Worm (Caenorhabditis elegans) whole organism, L4 larva: Measurements from ENCODE around the gene F44G4.1.

ENCODE experiments used
- D1046.2 ChIP-seq: fragments of 200-800 bp; sonication (Bioruptor generic); IDR thresholded peaks from 2 replicates; pipeline ENCODE4 v1.3.6; 2022; ENCODE audit warnings: missing genetic modification characterization, missing compliant biosample characterization
- F49E8.2 ChIP-seq: sonication (generic microtip); optimal IDR thresholded peaks from 2 replicates; lab custom pipeline; 2016; ENCODE audit warnings: missing compliant biosample characterization, mild to moderate bottlenecking, missing genetic modification characterization, borderline replicate concordance
- T26A8.4 ChIP-seq: fragments of 200-800 bp; sonication (Bioruptor generic); IDR thresholded peaks from 2 replicates; pipeline ENCODE4 v1.3.6; 2022; ENCODE audit warnings: missing genetic modification characterization, missing compliant biosample characterization
- Y48G9A.11 ChIP-seq: fragments of 200-800 bp; sonication (Bioruptor generic); IDR thresholded peaks from 2 replicates; pipeline ENCODE4 v1.3.6; 2022; ENCODE audit warnings: missing genetic modification reagents, missing genetic modification characterization, missing compliant biosample characterization
- aha-1 ChIP-seq: fragments of 150-350 bp; peaks from one replicate; lab custom pipeline; 2014; ENCODE audit warnings: missing biosample characterization, missing genetic modification characterization
- aly-2 ChIP-seq: sonication (generic microtip); optimal IDR thresholded peaks from 2 replicates; lab custom pipeline; 2018; ENCODE audit warnings: missing biosample characterization, missing genetic modification characterization
- arid-1 ChIP-seq: fragments of 200-800 bp; sonication (Bioruptor generic); conservative IDR thresholded peaks from 2 replicates; pipeline ENCODE4 v1.3.6; 2022; ENCODE audit warnings: missing genetic modification reagents, missing genetic modification characterization, missing compliant biosample characterization
- ceh-20 ChIP-seq: fragments of 200-800 bp; sonication (Bioruptor generic); IDR thresholded peaks from 2 replicates; pipeline ENCODE4 v1.3.6; 2022; ENCODE audit warnings: missing genetic modification reagents, missing genetic modification characterization, missing compliant biosample characterization
- ceh-82 ChIP-seq: sonication (generic microtip); optimal IDR thresholded peaks from 2 replicates; lab custom pipeline; 2017; ENCODE audit warnings: missing biosample characterization, missing genetic modification characterization
- cey-2 ChIP-seq: sonication (generic microtip); optimal IDR thresholded peaks from 3 replicates; lab custom pipeline; 2017; ENCODE audit warnings: missing genetic modification characterization, mild to moderate bottlenecking, missing compliant biosample characterization, antibody characterized with exemption, borderline replicate concordance; ENCODE audit not compliant: insufficient read depth
- ctbp-1 ChIP-seq: fragments of 200-800 bp; sonication (Bioruptor generic); IDR thresholded peaks from 2 replicates; pipeline ENCODE4 v1.3.6; 2022; ENCODE audit warnings: missing genetic modification reagents, missing genetic modification characterization, missing compliant biosample characterization
- daf-16 ChIP-seq, 3 experiments: sonication (generic microtip); optimal IDR thresholded peaks; 2 replicates each; lab custom pipeline; 2016 to 2017; ENCODE audit warnings: missing genetic modification characterization in 3 of 3, missing genetic modification reagents in 3 of 3, mild to moderate bottlenecking in 2 of 3, missing compliant biosample characterization in 2 of 3, missing biosample characterization in 1 of 3, moderate library complexity in 1 of 3
- egl-43 ChIP-seq: fragments of 200-800 bp; sonication (Bioruptor generic); IDR thresholded peaks from 2 replicates; pipeline ENCODE4 v1.3.6; 2022; ENCODE audit warnings: missing genetic modification reagents, missing genetic modification characterization, missing compliant biosample characterization
- hlh-11 ChIP-seq: fragments of 200-800 bp; sonication (Bioruptor generic); optimal IDR thresholded peaks from 2 replicates; lab custom pipeline; 2018; ENCODE audit warnings: mild to moderate bottlenecking, missing genetic modification characterization, missing compliant biosample characterization
- hlh-30 ChIP-seq: sonication (generic microtip); optimal IDR thresholded peaks from 2 replicates; lab custom pipeline; 2017; ENCODE audit warnings: antibody characterized with exemption, mild to moderate bottlenecking, missing genetic modification characterization, missing compliant biosample characterization; ENCODE audit not compliant: insufficient read depth
- jun-1 ChIP-seq: fragments of 150-350 bp; optimal IDR thresholded peaks from 2 replicates; lab custom pipeline; 2014; ENCODE audit warnings: missing biosample characterization, missing genetic modification reagents, missing genetic modification characterization
- lin-38 ChIP-seq: fragments of 200-800 bp; sonication (Bioruptor generic); IDR thresholded peaks from 2 replicates; pipeline ENCODE4 v1.3.6; 2022; ENCODE audit warnings: missing genetic modification reagents, missing genetic modification characterization, missing compliant biosample characterization
- madf-9 ChIP-seq: fragments of 200-800 bp; sonication (Bioruptor generic); conservative IDR thresholded peaks from 2 replicates; pipeline ENCODE4 v1.3.6; 2022; ENCODE audit warnings: missing genetic modification reagents, missing genetic modification characterization, missing compliant biosample characterization
- mdl-1 ChIP-seq, 2 experiments: fragments of 150-350 bp in 1 of 2; sonication (generic microtip) in 1 of 2; optimal IDR thresholded peaks; 2 replicates each; lab custom pipeline; 2014 to 2017; ENCODE audit warnings: missing biosample characterization in 2 of 2, missing genetic modification characterization in 2 of 2
- mxl-2 ChIP-seq: fragments of 200-800 bp; sonication (Bioruptor generic); conservative IDR thresholded peaks from 2 replicates; pipeline ENCODE4 v1.3.6; 2022; ENCODE audit warnings: missing genetic modification reagents, missing genetic modification characterization, missing compliant biosample characterization
- nhr-25 ChIP-seq: sonication (generic microtip); optimal IDR thresholded peaks from 2 replicates; lab custom pipeline; 2017; ENCODE audit warnings: missing genetic modification characterization, mild to moderate bottlenecking, missing compliant biosample characterization, antibody characterized with exemption, moderate library complexity, borderline replicate concordance; ENCODE audit not compliant: insufficient read depth
- nhr-28 ChIP-seq: fragments of 150-350 bp; optimal IDR thresholded peaks from 2 replicates; lab custom pipeline; 2014; ENCODE audit warnings: missing biosample characterization, missing genetic modification characterization
- nhr-76 ChIP-seq: fragments of 150-350 bp; optimal IDR thresholded peaks from 2 replicates; lab custom pipeline; 2014; ENCODE audit warnings: missing biosample characterization, missing genetic modification characterization
- pha-4 ChIP-seq, 2 experiments: fragments of 150-350 bp in 1 of 2; fragments of 200-800 bp in 1 of 2; sonication (Bioruptor generic) in 1 of 2; IDR thresholded peaks in 1 of 2; optimal IDR thresholded peaks in 1 of 2; 2 replicates each; pipeline versions ENCODE4 v1.3.6 to Lab custom; 2014 to 2022; ENCODE audit warnings: missing genetic modification characterization in 2 of 2, missing genetic modification reagents in 2 of 2, missing biosample characterization in 1 of 2, missing compliant biosample characterization in 1 of 2
- pqm-1 ChIP-seq: sonication (generic microtip); optimal IDR thresholded peaks from 2 replicates; lab custom pipeline; 2017; ENCODE audit warnings: missing biosample characterization, missing genetic modification characterization
- spr-3 ChIP-seq: fragments of 200-800 bp; sonication (Bioruptor generic); optimal IDR thresholded peaks from 2 replicates; lab custom pipeline; 2018; ENCODE audit warnings: mild to moderate bottlenecking, missing genetic modification characterization, missing compliant biosample characterization
- unc-62 ChIP-seq, 3 experiments: fragments of 150-350 bp in 1 of 3; sonication (generic microtip); optimal IDR thresholded peaks in 2 of 3; peaks in 1 of 3; 1 replicate in 1 of 3; 2 replicates in 2 of 3; lab custom pipeline; 2014 to 2017; ENCODE audit warnings: missing biosample characterization in 3 of 3, missing genetic modification characterization in 3 of 3, missing genetic modification reagents in 3 of 3, missing genotype in 1 of 3

Gene F44G4.1

ce11 chrII:9029218-9029672, 34.8 kb downstream of the F44G4.1 start, which contains the start of gene F37B12.1:
F37B12.1 (minus strand) TSS chrII:9029268.
- TF ChIP-seq aha-1 (peak; percentile 97), mdl-1 (tag; optimal IDR thresholded peaks at IDR 0.05; lab: Kevin White, UChicago) (peak in 1 of 2 experiments; percentile 15), mxl-2 (no peak)

ce11 chrII:9031891-9032290, 37.5 kb downstream of the F44G4.1 start:
- TF ChIP-seq hlh-30 (tag; lab: Kevin White, UChicago) (peak; percentile 1), unc-62 (GFP tag; optimal IDR thresholded peaks at IDR 0.05 in 1 of 2; lab: Kevin White, UChicago) (peak in 1 of 2 experiments; percentile 81), unc-62 (tag; optimal IDR thresholded peaks at IDR 0.05; lab: Kevin White, UChicago) (no peak), spr-3 (GFP tag; lab: Kevin White, UChicago) (no peak), lin-38 (no peak)

ce11 chrII:9033034-9033433, 38.6 kb downstream of the F44G4.1 start:
- TF ChIP-seq aha-1 (peak; percentile 24), nhr-76 (tag; lab: Kevin White, UChicago) (no peak), nhr-28 (tag; lab: Kevin White, UChicago) (peak; percentile 51), hlh-11 (peak; percentile 31), F49E8.2 (tag; lab: Kevin White, UChicago) (no peak), pqm-1 (tag; lab: Kevin White, UChicago) (no peak), ceh-20 (GFP tag; lab: Robert Waterston, UW) (no peak)

- no peak for TF ChIP-seq hlh-30 (tag; lab: Kevin White, UChicago)
- TF ChIP-seq F49E8.2 (tag; lab: Kevin White, UChicago) = no peak
- TF ChIP-seq ctbp-1 = no peak
- no peak for TF ChIP-seq pha-4 (GFP tag; IDR thresholded peaks at IDR 0.05; lab: Robert Waterston, UW)
- no peak for TF ChIP-seq pha-4 (tag; optimal IDR thresholded peaks at IDR 0.05; lab: Kevin White, UChicago)
- TF ChIP-seq jun-1 (tag; lab: Kevin White, UChicago) = no peak
- TF ChIP-seq aly-2 (tag; lab: Kevin White, UChicago) = no peak
- TF ChIP-seq cey-2 (tag; lab: Kevin White, UChicago) = no peak
- TF ChIP-seq hlh-11 = no peak
- no peak for TF ChIP-seq T26A8.4 (GFP tag; lab: Robert Waterston, UW)
- no peak for TF ChIP-seq madf-9 (GFP tag; lab: Robert Waterston, UW)
These were observed 43.8 kb downstream of the F44G4.1 start, which contains the start of gene gcs-1 for ce11 chrII:9038201-9038600. gcs-1 (minus strand) TSS chrII:9038301.

- TF ChIP-seq pqm-1 (tag; lab: Kevin White, UChicago) (peak; percentile 23), Y48G9A.11 (no peak), daf-16 (GFP tag; optimal IDR thresholded peaks at IDR 0.05; lab: Kevin White, UChicago) (no peak), daf-16 (tag; optimal IDR thresholded peaks at IDR 0.05; lab: Kevin White, UChicago) (peak; percentile 31)
These were observed 44.3 kb downstream of the F44G4.1 start for ce11 chrII:9038736-9039135.

ce11 chrII:9041306-9041705, 46.9 kb downstream of the F44G4.1 start, which contains the start of gene F37B12.3:
F37B12.3 (minus strand) TSS chrII:9041406.
- TF ChIP-seq egl-43 (GFP tag; lab: Robert Waterston, UW) (no peak), hlh-11 (no peak), D1046.2 (GFP tag; lab: Robert Waterston, UW) (no peak), Y48G9A.11 (no peak), nhr-25 (tag; lab: Kevin White, UChicago) (no peak), arid-1 (GFP tag; lab: Robert Waterston, UW) (no peak), ceh-82 (tag; lab: Kevin White, UChicago) (no peak), ceh-20 (GFP tag; lab: Robert Waterston, UW) (no peak), F49E8.2 (tag; lab: Kevin White, UChicago) (no peak)
